Worm (Caenorhabditis elegans): ENCODE measurements around the gene hal-3.
A peak's percentile ranks its signal among the peaks of the same experiment; 100 is the strongest.

The hal-3 gene

DNA sequence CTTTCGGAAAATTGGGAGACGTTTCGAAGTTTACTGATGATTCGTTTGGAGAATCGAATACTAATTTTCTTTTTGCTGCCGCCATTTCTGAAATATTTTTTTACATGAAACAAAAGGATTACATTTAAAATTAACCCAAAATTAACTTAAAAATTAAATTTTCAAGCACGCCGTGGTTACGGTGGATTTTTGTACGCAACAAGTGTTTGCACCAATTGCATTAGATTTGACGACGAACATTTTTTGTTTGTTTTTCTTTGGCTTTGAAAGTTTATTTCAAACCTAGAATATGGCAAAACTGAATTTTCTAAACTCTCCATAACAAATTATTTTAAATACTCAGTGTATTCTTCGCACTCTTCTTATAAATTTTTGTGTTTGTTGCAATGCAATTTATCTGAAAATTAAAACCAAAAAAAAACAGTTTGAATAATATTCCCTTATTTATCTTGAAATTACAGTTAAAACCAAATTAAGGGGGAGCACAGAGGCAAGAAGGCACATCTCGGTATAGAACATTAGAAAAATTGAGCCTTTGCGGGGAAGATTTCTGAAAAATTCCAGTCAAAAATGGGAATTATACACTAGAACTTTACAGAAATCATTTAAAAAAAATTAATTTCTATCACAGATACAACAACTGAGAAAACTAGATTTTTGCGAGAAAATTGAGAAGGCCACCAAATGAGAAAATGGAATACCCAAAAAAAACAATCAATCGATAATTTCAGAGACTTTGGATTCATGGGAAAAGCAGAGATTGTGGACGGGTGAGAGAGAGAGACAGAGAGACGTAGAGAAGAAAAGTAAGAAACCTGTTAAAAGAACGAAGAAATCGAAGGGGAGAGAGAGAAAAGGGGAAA is at the start of gene hal-3:
TSS of gene hal-3 (minus strand) at position 87 of the 863 bp plus-strand sequence.
- TF ChIP-seq ctbp-1 (GFP tag; IDR thresholded peaks at IDR 0.05) (no peak), nhr-41 (GFP tag; IDR thresholded peaks at IDR 0.05) (no peak), ceh-44 (GFP tag; IDR thresholded peaks at IDR 0.05) (no peak), arid-1 (GFP tag; conservative IDR thresholded peaks at IDR 0.05) (peak; percentile 47; the same call in 1 of the 2 replicates), dmd-8 (GFP tag; IDR thresholded peaks at IDR 0.05) (0 out of 2 replicates have a peak, but pooled peaks have one; percentile 14), mxl-2 (GFP tag; conservative IDR thresholded peaks at IDR 0.05) (no peak), egl-27 (tag; optimal IDR thresholded peaks at IDR 0.05) (no peak), Y48G9A.11 (GFP tag; IDR thresholded peaks at IDR 0.05) (0 out of 2 replicates have a peak, but pooled peaks have one; percentile 27), pha-4 (GFP tag; IDR thresholded peaks at IDR 0.05) (peak; percentile 42), pha-4 (tag; optimal IDR thresholded peaks at IDR 0.05) (no peak), nhr-42 (GFP tag; IDR thresholded peaks at IDR 0.05) (no peak), nhr-28 (tag; optimal IDR thresholded peaks at IDR 0.05) (no peak), nhr-77 (tag; optimal IDR thresholded peaks at IDR 0.05) (no peak), spr-1 (tag; optimal IDR thresholded peaks at IDR 0.05) (no peak), F49E8.2 (tag; optimal IDR thresholded peaks at IDR 0.05; ENCODE audit: borderline replicate concordance) (no peak), lin-1 (GFP tag; IDR thresholded peaks at IDR 0.05) (no peak; the same call in none of the 2 replicates), set-16 (GFP tag; IDR thresholded peaks at IDR 0.05) (no peak), duxl-1 (tag; optimal IDR thresholded peaks at IDR 0.05; ENCODE audit: poor library complexity) (peak; percentile 38), lin-13 (GFP tag; optimal IDR thresholded peaks at IDR 0.05) (no peak), F44E2.7 (GFP tag; IDR thresholded peaks at IDR 0.05) (no peak), tra-1 (GFP tag; IDR thresholded peaks at IDR 0.05) (no peak), mxl-3 (GFP tag; optimal IDR thresholded peaks at IDR 0.05) (no peak), snpc-1.2 (GFP tag; IDR thresholded peaks at IDR 0.05) (no peak), ceh-32 (tag; optimal IDR thresholded peaks at IDR 0.05; ENCODE audit: poor library complexity) (no peak), dpl-1 (GFP tag; optimal IDR thresholded peaks at IDR 0.05) (no peak), mdl-1 (tag; optimal IDR thresholded peaks at IDR 0.05) (no peak), ztf-11 (tag; optimal IDR thresholded peaks at IDR 0.05) (no peak), hlh-11 (tag; optimal IDR thresholded peaks at IDR 0.05) (peak; percentile 17), unc-62 (GFP tag; optimal IDR thresholded peaks at IDR 0.05 in 1 of 2) (peak in 1 of 2 experiments; percentile 81), unc-62 (tag; optimal IDR thresholded peaks at IDR 0.05) (no peak), lin-38 (GFP tag; IDR thresholded peaks at IDR 0.05) (0 out of 2 replicates have a peak, but pooled peaks have one; percentile 33), T20F7.1 (GFP tag; optimal IDR thresholded peaks at IDR 0.05) (no peak), nhr-48 (tag; optimal IDR thresholded peaks at IDR 0.05) (no peak), ZK546.5 (tag; optimal IDR thresholded peaks at IDR 0.05) (no peak), Y75B8A.6 (GFP tag; IDR thresholded peaks at IDR 0.05) (no peak), hlh-30 (tag; optimal IDR thresholded peaks at IDR 0.05; ENCODE audit: insufficient read depth) (no peak), lin-29 (GFP tag; IDR thresholded peaks at IDR 0.05) (no peak), nhr-25 (tag; optimal IDR thresholded peaks at IDR 0.05; ENCODE audit: borderline replicate concordance, insufficient read depth) (peak; percentile 20), rbr-2 (tag; optimal IDR thresholded peaks at IDR 0.05) (no peak), Y5F2A.4 (GFP tag; optimal IDR thresholded peaks at IDR 0.05) (no peak), lin-39 (tag; optimal IDR thresholded peaks at IDR 0.05) (no peak), nhr-76 (tag; optimal IDR thresholded peaks at IDR 0.05) (no peak), skn-1 (tag; optimal IDR thresholded peaks at IDR 0.05) (no peak), gei-8 (GFP tag; optimal IDR thresholded peaks at IDR 0.05) (no peak), daf-16 (GFP tag; optimal IDR thresholded peaks at IDR 0.05) (no peak), daf-16 (tag; optimal IDR thresholded peaks at IDR 0.05) (no peak), php-3 (GFP tag; IDR thresholded peaks at IDR 0.05) (no peak), tag-97 (GFP tag; IDR thresholded peaks at IDR 0.05) (no peak), vab-7 (GFP tag; IDR thresholded peaks at IDR 0.05) (no peak)

Measured in whole organism, L4 larva.